Fruit fly (Drosophila melanogaster) whole organism, embryonic: ENCODE results near the gene CG12010.

Source experiments
- Abd-B ChIP-seq: fragments of 200-800 bp; sonication (Bioruptor generic); optimal IDR thresholded peaks from 2 replicates; lab custom pipeline; 2018; ENCODE audit warnings: missing biosample characterization, mild to moderate bottlenecking, missing genetic modification characterization, moderate library complexity
- Atf6 ChIP-seq: fragments of 200-800 bp; sonication (Bioruptor generic); IDR thresholded peaks from 2 replicates; pipeline ENCODE4 v1.3.6; 2022; ENCODE audit warnings: missing biosample characterization, missing genetic modification characterization
- Blimp-1 ChIP-seq: fragments of 200-800 bp; sonication (Bioruptor generic); optimal IDR thresholded peaks from 3 replicates; lab custom pipeline; 2018; ENCODE audit warnings: missing biosample characterization, missing genetic modification characterization, mild to moderate bottlenecking, moderate library complexity, missing genetic modification reagents
- CG10321 ChIP-seq: fragments of 200-800 bp; sonication (Bioruptor generic); IDR thresholded peaks from 2 replicates; pipeline ENCODE4 v1.3.6; 2022; ENCODE audit warnings: missing biosample characterization, missing genetic modification characterization
- CG11695 ChIP-seq: fragments of 200-800 bp; sonication (Bioruptor generic); IDR thresholded peaks from 3 replicates; pipeline ENCODE4 v1.3.6; 2022; ENCODE audit warnings: missing biosample characterization, missing genetic modification characterization
- CG13287 ChIP-seq: fragments of 200-800 bp; sonication (Bioruptor generic); IDR thresholded peaks from 2 replicates; pipeline ENCODE4 v1.3.6; 2022; ENCODE audit warnings: missing biosample characterization, missing genetic modification characterization; ENCODE audit not compliant: partially characterized antibody
- CG14014 ChIP-seq: fragments of 200-800 bp; sonication (Bioruptor generic); IDR thresholded peaks from 2 replicates; pipeline ENCODE4 v1.3.6; 2022; ENCODE audit warnings: missing biosample characterization, missing genetic modification characterization
- CG14710 ChIP-seq: fragments of 200-800 bp; sonication (Bioruptor generic); optimal IDR thresholded peaks from 3 replicates; lab custom pipeline; 2019; ENCODE audit warnings: missing biosample characterization, mild to moderate bottlenecking, missing genetic modification characterization, moderate library complexity
- CG2120 ChIP-seq: fragments of 200-800 bp; sonication (Bioruptor generic); optimal IDR thresholded peaks from 3 replicates; lab custom pipeline; 2016; ENCODE audit warnings: missing biosample characterization, missing genetic modification characterization
- CG42726 ChIP-seq: fragments of 200-800 bp; sonication (Bioruptor generic); IDR thresholded peaks from 2 replicates; pipeline ENCODE4 v1.3.6; 2022; ENCODE audit warnings: missing biosample characterization, missing genetic modification characterization; ENCODE audit not compliant: partially characterized antibody
- CG4424 ChIP-seq: fragments of 200-800 bp; sonication (Bioruptor generic); optimal IDR thresholded peaks from 3 replicates; lab custom pipeline; 2016; ENCODE audit warnings: missing biosample characterization, missing genetic modification characterization
- CG5953 ChIP-seq: fragments of 200-800 bp; sonication (Bioruptor generic); IDR thresholded peaks from 2 replicates; pipeline ENCODE4 v1.3.6; 2022; ENCODE audit warnings: missing biosample characterization, missing genetic modification characterization
- CG6175 ChIP-seq: fragments of 200-800 bp; sonication (Bioruptor generic); IDR thresholded peaks from 3 replicates; pipeline ENCODE4 v1.3.6; 2022; ENCODE audit warnings: missing biosample characterization, missing genetic modification characterization
- CG6254 ChIP-seq: fragments of 200-800 bp; sonication (Bioruptor generic); optimal IDR thresholded peaks from 3 replicates; lab custom pipeline; 2017; ENCODE audit warnings: mild to moderate bottlenecking, missing biosample characterization, missing genetic modification reagents, missing genetic modification characterization
- CG6654 ChIP-seq: fragments of 200-800 bp; sonication (Bioruptor generic); optimal IDR thresholded peaks from 2 replicates; lab custom pipeline; 2017; ENCODE audit warnings: missing biosample characterization, mild to moderate bottlenecking, missing genetic modification characterization
- CG6689 ChIP-seq: fragments of 200-800 bp; sonication (Bioruptor generic); IDR thresholded peaks from 2 replicates; pipeline ENCODE4 v1.3.6; 2022; ENCODE audit warnings: missing biosample characterization, missing genetic modification characterization
- CG6854 ChIP-seq: fragments of 200-800 bp; sonication (Bioruptor generic); optimal IDR thresholded peaks from 3 replicates; lab custom pipeline; 2017; ENCODE audit warnings: missing biosample characterization, mild to moderate bottlenecking, missing genetic modification characterization
- CG8281 ChIP-seq: fragments of 200-800 bp; sonication (Bioruptor generic); optimal IDR thresholded peaks from 2 replicates; lab custom pipeline; 2018; ENCODE audit warnings: missing biosample characterization, mild to moderate bottlenecking, missing genetic modification characterization, moderate library complexity
- CTCF ChIP-seq: fragments of 200-800 bp; sonication (Bioruptor generic); optimal IDR thresholded peaks from 2 replicates; lab custom pipeline; 2017; ENCODE audit warnings: missing biosample characterization, mild to moderate bottlenecking, missing genetic modification characterization, moderate library complexity
- Drgx ChIP-seq: fragments of 200-800 bp; sonication (Bioruptor generic); IDR thresholded peaks from 2 replicates; pipeline ENCODE4 v1.3.6; 2022; ENCODE audit warnings: missing biosample characterization, missing genetic modification characterization
- Mrtf ChIP-seq: fragments of 200-800 bp; sonication (Bioruptor generic); IDR thresholded peaks from 3 replicates; pipeline ENCODE4 v1.3.6; 2022; ENCODE audit warnings: missing biosample characterization, missing genetic modification characterization
- Oaz ChIP-seq: fragments of 200-800 bp; sonication (Bioruptor generic); IDR thresholded peaks from 2 replicates; pipeline ENCODE4 v1.3.6; 2022; ENCODE audit warnings: missing biosample characterization, missing genetic modification characterization
- Sry-δ ChIP-seq: fragments of 200-800 bp; sonication (Bioruptor generic); optimal IDR thresholded peaks from 2 replicates; lab custom pipeline; 2016; ENCODE audit warnings: missing biosample characterization, missing genetic modification characterization
- Vsx1 ChIP-seq: fragments of 200-800 bp; sonication (Bioruptor generic); optimal IDR thresholded peaks from 2 replicates; lab custom pipeline; 2017; ENCODE audit warnings: missing biosample characterization, mild to moderate bottlenecking, missing genetic modification characterization, missing genetic modification reagents
- Xbp1 ChIP-seq: fragments of 200-800 bp; sonication (Bioruptor generic); optimal IDR thresholded peaks from 3 replicates; lab custom pipeline; 2016; ENCODE audit warnings: missing biosample characterization, mild to moderate bottlenecking, missing genetic modification characterization
- amos ChIP-seq: fragments of 200-800 bp; sonication (Bioruptor generic); IDR thresholded peaks from 2 replicates; pipeline ENCODE4 v1.3.6; 2022; ENCODE audit warnings: missing biosample characterization, missing genetic modification characterization; ENCODE audit not compliant: partially characterized antibody
- az2 ChIP-seq: fragments of 200-800 bp; sonication (Bioruptor generic); optimal IDR thresholded peaks from 3 replicates; lab custom pipeline; 2016; ENCODE audit warnings: missing biosample characterization, missing genetic modification characterization
- bowl ChIP-seq: fragments of 200-800 bp; sonication (Bioruptor generic); IDR thresholded peaks from 2 replicates; pipeline ENCODE4 v1.3.6; 2022; ENCODE audit warnings: missing biosample characterization, missing genetic modification characterization
- cad ChIP-seq: fragments of >200 bp; optimal IDR thresholded peaks from 2 replicates; lab custom pipeline; 2017; ENCODE audit warnings: missing biosample characterization, missing genetic modification characterization
- croc ChIP-seq: fragments of 200-800 bp; sonication (Bioruptor generic); conservative IDR thresholded peaks from 3 replicates; pipeline ENCODE4 v1.3.6; 2022; ENCODE audit warnings: missing biosample characterization, missing genetic modification characterization
- dmrt99B ChIP-seq: fragments of 200-800 bp; sonication (Bioruptor generic); optimal IDR thresholded peaks from 2 replicates; lab custom pipeline; 2018; ENCODE audit warnings: missing biosample characterization, mild to moderate bottlenecking, missing genetic modification characterization, moderate library complexity
- eyg ChIP-seq: fragments of 200-800 bp; sonication (Bioruptor generic); optimal IDR thresholded peaks from 3 replicates; lab custom pipeline; 2016; ENCODE audit warnings: missing biosample characterization, missing genetic modification characterization
- fu2 ChIP-seq: fragments of 200-800 bp; sonication (Bioruptor generic); optimal IDR thresholded peaks from 2 replicates; lab custom pipeline; 2016; ENCODE audit warnings: missing biosample characterization, missing genetic modification characterization
- gem ChIP-seq: fragments of 200-800 bp; sonication (Bioruptor generic); optimal IDR thresholded peaks from 2 replicates; lab custom pipeline; 2019; ENCODE audit warnings: missing biosample characterization, mild to moderate bottlenecking, missing genetic modification characterization, moderate library complexity
- gsb ChIP-seq: fragments of 200-800 bp; sonication (Bioruptor generic); IDR thresholded peaks from 2 replicates; pipeline ENCODE4 v1.3.6; 2022; ENCODE audit warnings: missing biosample characterization, missing genetic modification characterization
- h ChIP-seq: fragments of >200 bp; optimal IDR thresholded peaks from 2 replicates; lab custom pipeline; 2017
- ind ChIP-seq: fragments of 200-800 bp; sonication (Bioruptor generic); optimal IDR thresholded peaks from 3 replicates; lab custom pipeline; 2016; ENCODE audit warnings: missing biosample characterization, missing genetic modification characterization
- lola ChIP-seq, 3 experiments: fragments of >200 bp in 2 of 3; fragments of 200-800 bp in 1 of 3; sonication (Bioruptor generic) in 1 of 3; optimal IDR thresholded peaks; 2 replicates each; lab custom pipeline; 2017 to 2019; ENCODE audit warnings: missing biosample characterization in 3 of 3, missing genetic modification characterization in 3 of 3, mild to moderate bottlenecking in 1 of 3, moderate library complexity in 1 of 3
- mld ChIP-seq: fragments of 200-800 bp; sonication (Bioruptor generic); IDR thresholded peaks from 3 replicates; pipeline ENCODE4 v1.3.6; 2022; ENCODE audit warnings: missing biosample characterization, missing genetic modification characterization; ENCODE audit not compliant: partially characterized antibody
- nom ChIP-seq: fragments of 200-800 bp; sonication (Bioruptor generic); optimal IDR thresholded peaks from 2 replicates; lab custom pipeline; 2017; ENCODE audit warnings: missing biosample characterization, missing genetic modification characterization, mild to moderate bottlenecking, moderate library complexity, missing genetic modification reagents
- ro ChIP-seq: fragments of 200-800 bp; sonication (Bioruptor generic); IDR thresholded peaks from 2 replicates; pipeline ENCODE4 v1.3.6; 2022; ENCODE audit warnings: missing biosample characterization, missing genetic modification characterization
- run ChIP-seq: fragments of 200-800 bp; sonication (Bioruptor generic); optimal IDR thresholded peaks from 3 replicates; lab custom pipeline; 2018; ENCODE audit warnings: missing biosample characterization, mild to moderate bottlenecking, missing genetic modification characterization
- salm ChIP-seq: fragments of 200-800 bp; sonication (Bioruptor generic); optimal IDR thresholded peaks from 2 replicates; lab custom pipeline; 2018; ENCODE audit warnings: missing biosample characterization, mild to moderate bottlenecking, missing genetic modification characterization
- scrt ChIP-seq: fragments of 200-800 bp; sonication (Bioruptor generic); optimal IDR thresholded peaks from 2 replicates; lab custom pipeline; 2018; ENCODE audit warnings: missing biosample characterization, mild to moderate bottlenecking, missing genetic modification characterization, moderate library complexity
- sd ChIP-seq: fragments of 200-800 bp; sonication (Bioruptor generic); optimal IDR thresholded peaks from 3 replicates; lab custom pipeline; 2018; ENCODE audit warnings: missing biosample characterization, mild to moderate bottlenecking, missing genetic modification characterization, moderate library complexity
- sens ChIP-seq: fragments of 200-800 bp; sonication (Bioruptor generic); peaks from one replicate; lab custom pipeline; 2016; ENCODE audit warnings: missing biosample characterization, missing genetic modification characterization
- sima ChIP-seq: fragments of 200-800 bp; sonication (Bioruptor generic); optimal IDR thresholded peaks from 2 replicates; lab custom pipeline; 2016; ENCODE audit warnings: missing biosample characterization, missing genetic modification characterization
- tgo ChIP-seq: fragments of 200-800 bp; sonication (Bioruptor generic); IDR thresholded peaks from 3 replicates; pipeline ENCODE4 v1.3.6; 2022; ENCODE audit warnings: missing biosample characterization, missing genetic modification characterization
- tio ChIP-seq: fragments of 200-800 bp; sonication (Bioruptor generic); optimal IDR thresholded peaks from 2 replicates; lab custom pipeline; 2017; ENCODE audit warnings: missing biosample characterization, missing genetic modification characterization, inconsistent platforms
- tna ChIP-seq: fragments of 200-800 bp; sonication (Bioruptor generic); IDR thresholded peaks from 2 replicates; pipeline ENCODE4 v1.3.6; 2022; ENCODE audit warnings: missing biosample characterization, missing genetic modification characterization; ENCODE audit not compliant: partially characterized antibody
- twi ChIP-seq: fragments of 200-800 bp; optimal IDR thresholded peaks from 2 replicates; lab custom pipeline; 2019; ENCODE audit warnings: missing biosample characterization, mild to moderate bottlenecking, missing genetic modification characterization, moderate library complexity

The CG12010 gene

dm6 chr3L:3338882-3339590, 35.0 kb upstream of the CG12010 start (continued):
- TF ChIP-seq Sry-δ (GFP tag; lab: Kevin White, UChicago) (no peak), CG13287 (no peak), mld (GFP tag; lab: Robert Waterston, UW) (no peak), tna (no peak), CG5953 (GFP tag; lab: Robert Waterston, UW) (no peak), tgo (GFP tag; lab: Robert Waterston, UW) (no peak), sens (GFP tag; lab: Kevin White, UChicago) (peak; percentile 71), cad (GFP tag; lab: Kevin White, UChicago) (peak; percentile 48), az2 (no peak), h (no peak), sd (tag; lab: Kevin White, UChicago) (no peak), CG2120 (GFP tag; lab: Kevin White, UChicago) (no peak), CG6689 (GFP tag; lab: Robert Waterston, UW) (0 out of 2 replicates have a peak, but pooled peaks have one; percentile 18), Blimp-1 (GFP tag; lab: Kevin White, UChicago) (peak; percentile 34), CG11695 (GFP tag; lab: Robert Waterston, UW) (no peak), eyg (GFP tag; lab: Kevin White, UChicago) (no peak), CG10321 (no peak), CG6654 (GFP tag; lab: Kevin White, UChicago) (peak; percentile 93), amos (GFP tag; lab: Robert Waterston, UW) (no peak), Vsx1 (GFP tag; lab: Kevin White, UChicago) (no peak), scrt (GFP tag; lab: Kevin White, UChicago) (no peak), CG14014 (GFP tag; lab: Robert Waterston, UW) (no peak), Drgx (GFP tag; lab: Robert Waterston, UW) (peak; percentile 75), Xbp1 (GFP tag; lab: Kevin White, UChicago) (no peak), run (tag; lab: Kevin White, UChicago) (no peak), CG6254 (peak; percentile 27), CG8281 (tag; lab: Kevin White, UChicago) (no peak), salm (no peak), CTCF (GFP tag; lab: Kevin White, UChicago) (no peak), Atf6 (no peak), nom (GFP tag; lab: Kevin White, UChicago) (peak; percentile 16), CG4424 (GFP tag; lab: Kevin White, UChicago) (peak; percentile 7), ind (no peak), lola (GFP tag; optimal IDR thresholded peaks at IDR 0.05; lab: Kevin White, UChicago) (peak in 1 of 3 experiments; percentile 13), twi (no peak), gsb (GFP tag; lab: Robert Waterston, UW) (no peak), tio (GFP tag; lab: Kevin White, UChicago) (no peak), ro (GFP tag; lab: Robert Waterston, UW) (no peak), Mrtf (GFP tag; lab: Robert Waterston, UW) (no peak), bowl (GFP tag; lab: Robert Waterston, UW) (no peak), fu2 (GFP tag; lab: Kevin White, UChicago) (no peak), CG14710 (tag; lab: Kevin White, UChicago) (peak; percentile 28), Oaz (GFP tag; lab: Robert Waterston, UW) (no peak), CG6854 (GFP tag; lab: Kevin White, UChicago) (no peak), dmrt99B (no peak), croc (GFP tag; lab: Robert Waterston, UW) (peak; percentile 23; the same call in 1 of the 3 replicates), CG6175 (GFP tag; lab: Robert Waterston, UW) (no peak), Abd-B (GFP tag; lab: Kevin White, UChicago) (no peak), CG42726 (no peak), gem (peak; percentile 25), sima (GFP tag; lab: Kevin White, UChicago) (no peak)
